Worm (Caenorhabditis elegans) whole organism, L4 larva: Measurements from ENCODE around the gene Y66D12A.1.
"Not testable (repeated sequence)": the region's sequence is repeated elsewhere in the genome, so short reads cannot be mapped to it uniquely, and the experiment has no call there.

Source experiments
- cey-2 ChIP-seq: sonication (generic microtip); optimal IDR thresholded peaks from 3 replicates; lab custom pipeline; 2017; ENCODE audit warnings: missing genetic modification characterization, mild to moderate bottlenecking, missing compliant biosample characterization, antibody characterized with exemption, borderline replicate concordance; ENCODE audit not compliant: insufficient read depth
- dmd-8 ChIP-seq: fragments of 200-800 bp; sonication (Bioruptor generic); IDR thresholded peaks from 2 replicates; pipeline ENCODE4 v1.3.6; 2022; ENCODE audit warnings: missing genetic modification characterization, missing compliant biosample characterization
- fkh-10 ChIP-seq: fragments of 150-350 bp; optimal IDR thresholded peaks from 2 replicates; lab custom pipeline; 2014; ENCODE audit warnings: missing biosample characterization, missing genetic modification reagents, missing genetic modification characterization
- nhr-11 ChIP-seq: fragments of 150-350 bp; optimal IDR thresholded peaks from 2 replicates; lab custom pipeline; 2014; ENCODE audit warnings: missing biosample characterization, missing genetic modification characterization
- sdz-12 ChIP-seq: fragments of 200-800 bp; sonication (Bioruptor generic); optimal IDR thresholded peaks from 2 replicates; lab custom pipeline; 2018; ENCODE audit warnings: mild to moderate bottlenecking, missing genetic modification characterization, missing compliant biosample characterization
- zag-1 ChIP-seq: fragments of 150-350 bp; optimal IDR thresholded peaks from 2 replicates; lab custom pipeline; 2014; ENCODE audit warnings: missing biosample characterization, missing genetic modification characterization
- zip-2 ChIP-seq: fragments of 150-350 bp; optimal IDR thresholded peaks from 2 replicates; lab custom pipeline; 2014; ENCODE audit warnings: missing biosample characterization, missing genetic modification characterization

ce11 chrIII:11608970-11609369 is 1.0 kb downstream of the Y66D12A.1 start:
- not testable (repeated sequence) for TF ChIP-seq nhr-11 (tag; lab: Kevin White, UChicago); zag-1; cey-2; sdz-12; fkh-10 (GFP tag; lab: Kevin White, UChicago); zip-2
- 0 out of 2 replicates have a peak, but pooled peaks have one; percentile 53 for TF ChIP-seq dmd-8 (GFP tag; lab: Robert Waterston, UW)
